Worm (Caenorhabditis elegans): ENCODE measurements around the gene srg-57.

ce11 chrV:2697693-2698092 lies 36.6 kb downstream of the srg-57 start:
- no peak for TF ChIP-seq nhr-120 (GFP tag; IDR thresholded peaks at IDR 0.05)
- TF ChIP-seq Y53F4B.3 (GFP tag; IDR thresholded peaks at IDR 0.05): no peak
- TF ChIP-seq attf-5 (GFP tag; optimal IDR thresholded peaks at IDR 0.05): no peak
- no peak for TF ChIP-seq mxl-1 (tag; optimal IDR thresholded peaks at IDR 0.05)
- TF ChIP-seq unc-62 (GFP tag; optimal IDR thresholded peaks at IDR 0.05): no peak
- TF ChIP-seq rpc-1 (optimal IDR thresholded peaks at IDR 0.05): no peak
- no peak for TF ChIP-seq rpc-1 (tag; optimal IDR thresholded peaks at IDR 0.05)
- no peak for TF ChIP-seq F52B5.7 (tag; optimal IDR thresholded peaks at IDR 0.05)

Measured in whole organism, young adult.